Worm (Caenorhabditis elegans) whole organism, mixed stage, embryonic: Measurements from ENCODE around the gene F41G4.13.
"Not testable (repeated sequence)": the region's sequence is repeated elsewhere in the genome, so short reads cannot be mapped to it uniquely, and the experiment has no call there.

Source experiments
- M03D4.4 ChIP-seq: sonication (generic microtip); optimal IDR thresholded peaks from 2 replicates; lab custom pipeline; 2017; ENCODE audit warnings: mild to moderate bottlenecking, missing genetic modification characterization, missing compliant biosample characterization
- bed-3 ChIP-seq: fragments of 200-800 bp; sonication (Bioruptor generic); optimal IDR thresholded peaks from 3 replicates; lab custom pipeline; 2018; ENCODE audit warnings: mild to moderate bottlenecking, missing genetic modification characterization, moderate library complexity, missing compliant biosample characterization
- ceh-39 ChIP-seq: fragments of 150-350 bp; optimal IDR thresholded peaks from 2 replicates; lab custom pipeline; 2014; ENCODE audit warnings: missing biosample characterization, missing genetic modification characterization
- ceh-43 ChIP-seq: fragments of 200-800 bp; sonication (Bioruptor generic); optimal IDR thresholded peaks from 2 replicates; lab custom pipeline; 2018; ENCODE audit warnings: mild to moderate bottlenecking, missing genetic modification characterization, moderate library complexity, missing compliant biosample characterization
- ceh-83 ChIP-seq: fragments of 200-800 bp; sonication (Bioruptor generic); optimal IDR thresholded peaks from 2 replicates; lab custom pipeline; 2018; ENCODE audit warnings: mild to moderate bottlenecking, missing genetic modification characterization, missing compliant biosample characterization
- ces-1 ChIP-seq: fragments of 150-350 bp; optimal IDR thresholded peaks from 2 replicates; lab custom pipeline; 2014; ENCODE audit warnings: missing biosample characterization, missing genetic modification reagents, missing genetic modification characterization
- cnd-1 ChIP-seq: fragments of 200-800 bp; sonication (Bioruptor generic); optimal IDR thresholded peaks from 2 replicates; lab custom pipeline; 2018; ENCODE audit warnings: mild to moderate bottlenecking, missing genetic modification characterization, missing compliant biosample characterization
- elt-1 ChIP-seq: sonication (generic microtip); optimal IDR thresholded peaks from 2 replicates; lab custom pipeline; 2017; ENCODE audit warnings: missing genetic modification characterization, mild to moderate bottlenecking, missing compliant biosample characterization, antibody characterized with exemption, moderate library complexity, borderline replicate concordance; ENCODE audit not compliant: insufficient read depth
- elt-3 ChIP-seq: fragments of 150-350 bp; optimal IDR thresholded peaks from 2 replicates; lab custom pipeline; 2014; ENCODE audit warnings: missing biosample characterization, missing genetic modification characterization
- flh-1 ChIP-seq: fragments of 200-800 bp; sonication (Bioruptor generic); optimal IDR thresholded peaks from 2 replicates; lab custom pipeline; 2018; ENCODE audit warnings: mild to moderate bottlenecking, missing genetic modification characterization, moderate library complexity, missing compliant biosample characterization
- ham-2 ChIP-seq: fragments of 200-800 bp; sonication (Bioruptor generic); optimal IDR thresholded peaks from 2 replicates; lab custom pipeline; 2018; ENCODE audit warnings: mild to moderate bottlenecking, missing genetic modification characterization, missing compliant biosample characterization
- hlh-1 ChIP-seq: fragments of 150-350 bp; optimal IDR thresholded peaks from 2 replicates; lab custom pipeline; 2014; ENCODE audit warnings: missing biosample characterization, missing genetic modification reagents, missing genetic modification characterization
- lin-13 ChIP-seq: fragments of 150-350 bp; optimal IDR thresholded peaks from 2 replicates; lab custom pipeline; 2014; ENCODE audit warnings: missing biosample characterization, missing genetic modification characterization
- lin-32 ChIP-seq: fragments of 200-800 bp; sonication (Bioruptor generic); optimal IDR thresholded peaks from 2 replicates; lab custom pipeline; 2018; ENCODE audit warnings: mild to moderate bottlenecking, missing genetic modification characterization, missing compliant biosample characterization
- lsy-2 ChIP-seq: fragments of 150-350 bp; optimal IDR thresholded peaks from 2 replicates; lab custom pipeline; 2014; ENCODE audit warnings: missing biosample characterization, missing genetic modification characterization
- mab-5 ChIP-seq: fragments of 150-350 bp; optimal IDR thresholded peaks from 2 replicates; lab custom pipeline; 2014; ENCODE audit warnings: missing biosample characterization, missing genetic modification characterization
- mep-1 ChIP-seq: fragments of 150-350 bp; optimal IDR thresholded peaks from 2 replicates; lab custom pipeline; 2017; ENCODE audit warnings: missing biosample characterization, missing genetic modification reagents, missing genetic modification characterization, inconsistent platforms
- mls-2 ChIP-seq: sonication (generic microtip); optimal IDR thresholded peaks from 2 replicates; lab custom pipeline; 2016; ENCODE audit warnings: mild to moderate bottlenecking, missing genetic modification characterization, moderate library complexity, missing compliant biosample characterization
- nhr-12 ChIP-seq: fragments of 150-350 bp; optimal IDR thresholded peaks from 2 replicates; lab custom pipeline; 2014; ENCODE audit warnings: missing biosample characterization, missing genetic modification characterization
- nhr-2 ChIP-seq: fragments of 150-350 bp; optimal IDR thresholded peaks from 2 replicates; lab custom pipeline; 2014; ENCODE audit warnings: missing biosample characterization, missing genetic modification characterization
- nhr-237 ChIP-seq: fragments of 150-350 bp; optimal IDR thresholded peaks from 2 replicates; lab custom pipeline; 2014; ENCODE audit warnings: missing biosample characterization, missing genetic modification characterization
- nhr-28 ChIP-seq: fragments of 150-350 bp; optimal IDR thresholded peaks from 2 replicates; lab custom pipeline; 2014; ENCODE audit warnings: missing biosample characterization, missing genetic modification characterization
- nhr-76 ChIP-seq: sonication (generic microtip); optimal IDR thresholded peaks from 2 replicates; lab custom pipeline; 2017; ENCODE audit warnings: missing biosample characterization, missing genetic modification characterization
- pha-4 ChIP-seq: fragments of 150-350 bp; optimal IDR thresholded peaks from 2 replicates; lab custom pipeline; 2018; ENCODE audit warnings: missing biosample characterization, missing genetic modification reagents, missing genetic modification characterization
- sem-2 ChIP-seq: fragments of 200-800 bp; sonication (Bioruptor generic); optimal IDR thresholded peaks from 2 replicates; lab custom pipeline; 2018; ENCODE audit warnings: mild to moderate bottlenecking, missing genetic modification characterization, missing compliant biosample characterization
- snpc-4 ChIP-seq: fragments of 150-350 bp; optimal IDR thresholded peaks from 2 replicates; lab custom pipeline; 2014; ENCODE audit warnings: missing biosample characterization, missing genetic modification characterization
- sptf-1 ChIP-seq: sonication (generic microtip); optimal IDR thresholded peaks from 2 replicates; lab custom pipeline; 2017; ENCODE audit warnings: mild to moderate bottlenecking, missing genetic modification characterization, moderate library complexity, missing compliant biosample characterization
- tbx-8 ChIP-seq: fragments of 200-800 bp; sonication (Bioruptor generic); optimal IDR thresholded peaks from 2 replicates; lab custom pipeline; 2018; ENCODE audit warnings: mild to moderate bottlenecking, missing genetic modification characterization, moderate library complexity, missing compliant biosample characterization
- unc-120 ChIP-seq: sonication (generic microtip); optimal IDR thresholded peaks from 2 replicates; lab custom pipeline; 2017; ENCODE audit warnings: missing genetic modification characterization, missing compliant biosample characterization; ENCODE audit not compliant: poor library complexity, severe bottlenecking
- unc-39 ChIP-seq: fragments of 150-350 bp; optimal IDR thresholded peaks from 2 replicates; lab custom pipeline; 2014; ENCODE audit warnings: missing biosample characterization, missing genetic modification characterization
- zip-8 ChIP-seq: fragments of 150-350 bp; optimal IDR thresholded peaks from 2 replicates; lab custom pipeline; 2014; ENCODE audit warnings: missing biosample characterization, missing genetic modification characterization
- ztf-11 ChIP-seq: fragments of 150-350 bp; optimal IDR thresholded peaks from 2 replicates; lab custom pipeline; 2014; ENCODE audit warnings: missing biosample characterization, missing genetic modification characterization

Gene F41G4.13

DNA sequence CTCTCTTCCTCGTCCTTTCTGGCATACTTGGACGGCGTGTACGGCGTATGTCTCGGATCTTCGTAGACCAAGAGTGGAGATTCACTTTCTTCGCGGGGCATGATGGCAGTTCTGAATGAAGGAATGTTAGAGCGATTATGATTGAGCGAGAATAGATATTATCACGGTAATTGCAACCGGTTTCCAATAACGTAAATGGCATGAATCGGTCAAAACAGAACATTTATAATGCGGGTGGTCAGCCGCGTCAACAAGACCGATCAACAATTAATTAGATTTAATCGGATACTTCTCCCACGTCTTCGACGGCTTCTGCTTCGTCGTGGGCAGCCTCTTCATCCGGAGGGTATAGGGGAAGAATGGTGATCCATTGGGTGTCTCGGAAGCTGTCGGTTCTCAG is at the start of gene F41G4.13:
Gene F41G4.13, minus strand, starts transcription at position 101 of the 400 bp plus-strand sequence.
- TF ChIP-seq nhr-76 (tag; lab: Kevin White, UChicago); lin-13 (tag; lab: Kevin White, UChicago); M03D4.4: not testable (repeated sequence)

DNA sequence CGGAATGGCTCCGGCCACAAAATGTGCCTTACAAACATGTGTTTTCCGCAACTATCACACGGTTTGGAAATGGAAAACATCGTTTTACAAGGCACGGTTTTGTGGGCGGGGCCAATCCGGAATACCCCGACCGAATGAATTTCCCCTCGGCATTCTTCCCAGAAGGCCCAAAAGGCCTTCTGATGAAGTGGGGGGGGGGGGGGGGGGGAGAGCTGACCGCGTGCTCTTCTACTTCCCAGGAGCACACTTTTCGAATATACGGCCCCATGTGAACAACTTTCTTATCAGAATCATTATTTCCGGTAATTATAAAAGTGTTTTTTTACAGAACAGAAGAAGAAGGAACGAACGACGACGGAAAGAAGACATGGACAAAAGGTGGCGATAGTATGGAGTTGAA is 49.5 kb upstream of the F41G4.13 start:
- no peak for TF ChIP-seq sem-2
- no peak for TF ChIP-seq hlh-1 (tag; lab: Kevin White, UChicago)
- no peak for TF ChIP-seq flh-1 (GFP tag; lab: Kevin White, UChicago)
- TF ChIP-seq ces-1 (GFP tag; lab: Kevin White, UChicago), result no peak
- no peak for TF ChIP-seq nhr-28 (tag; lab: Kevin White, UChicago)
- TF ChIP-seq sptf-1, result no peak
- TF ChIP-seq tbx-8, result no peak
- no peak for TF ChIP-seq unc-120

ce11 chrX:16883426-16883825 is 48.8 kb upstream of the F41G4.13 start, which contains the start of gene Y13C8A.1:
TSS of gene Y13C8A.1 (plus strand) at chrX:16883726.
- TF ChIP-seq lin-32 (GFP tag; lab: Kevin White, UChicago); ceh-83 (GFP tag; lab: Kevin White, UChicago); cnd-1: not testable (repeated sequence)

- TF ChIP-seq mab-5 (tag; lab: Kevin White, UChicago), result no peak
- no peak for TF ChIP-seq ces-1 (GFP tag; lab: Kevin White, UChicago)
- TF ChIP-seq elt-3 (tag; lab: Kevin White, UChicago), result no peak
- no peak for TF ChIP-seq nhr-28 (tag; lab: Kevin White, UChicago)
- no peak for TF ChIP-seq zip-8 (tag; lab: Kevin White, UChicago)
- TF ChIP-seq snpc-4 (tag; lab: Kevin White, UChicago), result no peak
- TF ChIP-seq M03D4.4, result no peak
- no peak for TF ChIP-seq mep-1 (tag; lab: Kevin White, UChicago)
- no peak for TF ChIP-seq sem-2
- no peak for TF ChIP-seq flh-1 (GFP tag; lab: Kevin White, UChicago)
- no peak for TF ChIP-seq elt-1
- TF ChIP-seq nhr-237 (tag; lab: Kevin White, UChicago), result no peak
- TF ChIP-seq tbx-8, result no peak
- TF ChIP-seq ceh-43 (GFP tag; lab: Kevin White, UChicago), result no peak
- TF ChIP-seq nhr-76 (tag; lab: Kevin White, UChicago), result no peak
- TF ChIP-seq ham-2, result no peak
- TF ChIP-seq unc-120, result no peak
- no peak for TF ChIP-seq nhr-2 (tag; lab: Kevin White, UChicago)
- TF ChIP-seq hlh-1 (tag; lab: Kevin White, UChicago), result no peak
These were observed 45.8 kb upstream of the F41G4.13 start, which contains the start of gene acs-9 for ce11 chrX:16880426-16880825. TSS of gene acs-9 (minus strand) at chrX:16880526.

ce11 chrX:16872446-16872962 is 37.9 kb upstream of the F41G4.13 start, which contains the start of gene T20F7.1:
TSS of gene T20F7.1 (plus strand) at chrX:16872912.
- TF ChIP-seq snpc-4 (tag; lab: Kevin White, UChicago) (no peak), ztf-11 (tag; lab: Kevin White, UChicago) (no peak), mep-1 (tag; lab: Kevin White, UChicago) (peak; percentile 51), unc-39 (tag; lab: Kevin White, UChicago) (no peak), bed-3 (GFP tag; lab: Kevin White, UChicago) (no peak), nhr-12 (tag; lab: Kevin White, UChicago) (no peak), nhr-237 (tag; lab: Kevin White, UChicago) (no peak), unc-120 (peak; percentile 88), M03D4.4 (no peak), lsy-2 (tag; lab: Kevin White, UChicago) (peak; percentile 16), lin-13 (tag; lab: Kevin White, UChicago) (peak; percentile 54), cnd-1 (peak; percentile 12), hlh-1 (tag; lab: Kevin White, UChicago) (peak; percentile 61), nhr-76 (tag; lab: Kevin White, UChicago) (no peak), lin-32 (GFP tag; lab: Kevin White, UChicago) (no peak), nhr-28 (tag; lab: Kevin White, UChicago) (no peak), mls-2 (tag; lab: Kevin White, UChicago) (peak; percentile 67), nhr-2 (tag; lab: Kevin White, UChicago) (no peak), pha-4 (peak; percentile 76), sptf-1 (no peak), ceh-39 (no peak), ces-1 (GFP tag; lab: Kevin White, UChicago) (no peak)
